Worm (Caenorhabditis elegans): ENCODE data around the gene ttn-1.

The ttn-1 gene

ce11 chrV:6096559-6097155 lies 105.8 kb downstream of the ttn-1 start, which contains the start of gene smut-1:
Gene smut-1, plus strand, starts transcription at chrV:6097105.
- TF ChIP-seq ceh-16 (tag; optimal IDR thresholded peaks at IDR 0.05) (no peak), nhr-43 (tag; optimal IDR thresholded peaks at IDR 0.05; ENCODE audit: poor library complexity, severe bottlenecking) (no peak), lsy-12 (tag; optimal IDR thresholded peaks at IDR 0.05) (no peak), nhr-28 (tag; optimal IDR thresholded peaks at IDR 0.05) (no peak)

- TF ChIP-seq nhr-23 (tag; optimal IDR thresholded peaks at IDR 0.05) (peak; percentile 3), hmg-11 (tag; optimal IDR thresholded peaks at IDR 0.05) (peak; percentile 58), nhr-28 (tag; optimal IDR thresholded peaks at IDR 0.05) (no peak), nfya-1 (tag; optimal IDR thresholded peaks at IDR 0.05; ENCODE audit: insufficient read depth) (peak; percentile 31), ZK546.5 (tag; optimal IDR thresholded peaks at IDR 0.05) (no peak), aly-2 (tag; optimal IDR thresholded peaks at IDR 0.05) (no peak), lin-39 (tag; optimal IDR thresholded peaks at IDR 0.05) (no peak), skn-1 (tag; optimal IDR thresholded peaks at IDR 0.05) (no peak), ceh-82 (tag; optimal IDR thresholded peaks at IDR 0.05) (no peak), pha-4 (tag; optimal IDR thresholded peaks at IDR 0.05) (peak; percentile 46), nhr-67 (tag; optimal IDR thresholded peaks at IDR 0.05) (no peak), eor-1 (tag; optimal IDR thresholded peaks at IDR 0.05) (no peak), fkh-10 (GFP tag; optimal IDR thresholded peaks at IDR 0.05) (no peak), nhr-12 (tag; optimal IDR thresholded peaks at IDR 0.05) (no peak), nhr-76 (tag; optimal IDR thresholded peaks at IDR 0.05) (no peak), ceh-28 (tag; optimal IDR thresholded peaks at IDR 0.05) (no peak), unc-62 (GFP tag; optimal IDR thresholded peaks at IDR 0.05) (no peak), R02D3.7 (tag; optimal IDR thresholded peaks at IDR 0.05) (no peak), nhr-25 (tag; optimal IDR thresholded peaks at IDR 0.05) (no peak), daf-12 (tag; optimal IDR thresholded peaks at IDR 0.05) (no peak), ztf-11 (tag; optimal IDR thresholded peaks at IDR 0.05) (no peak), lin-15B (tag; optimal IDR thresholded peaks at IDR 0.05) (no peak), pqm-1 (tag; optimal IDR thresholded peaks at IDR 0.05) (no peak), tbx-2 (tag; optimal IDR thresholded peaks at IDR 0.05) (no peak), elt-2 (tag; optimal IDR thresholded peaks at IDR 0.05) (peak; percentile 8), fos-1 (tag; optimal IDR thresholded peaks at IDR 0.05) (no peak), unc-39 (tag; optimal IDR thresholded peaks at IDR 0.05) (no peak), egl-27 (tag; optimal IDR thresholded peaks at IDR 0.05) (no peak), nhr-237 (tag; optimal IDR thresholded peaks at IDR 0.05) (no peak)
Observed at ce11 chrV:6095829-6096228, 106.6 kb downstream of the ttn-1 start, which contains the start of gene Y38A10A.7. Gene Y38A10A.7, plus strand, starts transcription at chrV:6096197.

Data from whole organism, L3 larva.